Worm (Caenorhabditis elegans) whole organism, L4 larva: ENCODE measurements around the gene F33H1.4.

Experiments used
- F10B5.3 ChIP-seq: sonication (generic microtip); optimal IDR thresholded peaks from 2 replicates; lab custom pipeline; 2016; ENCODE audit warnings: mild to moderate bottlenecking, missing genetic modification characterization, missing compliant biosample characterization
- aly-2 ChIP-seq: sonication (generic microtip); optimal IDR thresholded peaks from 2 replicates; lab custom pipeline; 2018; ENCODE audit warnings: missing biosample characterization, missing genetic modification characterization
- attf-4 ChIP-seq: sonication (generic microtip); optimal IDR thresholded peaks from 3 replicates; lab custom pipeline; 2017; ENCODE audit warnings: missing biosample characterization, missing genetic modification characterization
- dve-1 ChIP-seq: sonication (generic microtip); optimal IDR thresholded peaks from 2 replicates; lab custom pipeline; 2017; ENCODE audit warnings: antibody characterized with exemption, mild to moderate bottlenecking, missing genetic modification characterization, missing compliant biosample characterization; ENCODE audit not compliant: insufficient read depth
- egl-27 ChIP-seq: sonication (generic microtip); optimal IDR thresholded peaks from 3 replicates; lab custom pipeline; 2017; ENCODE audit warnings: missing biosample characterization, missing genetic modification reagents, missing genetic modification characterization
- fkh-10 ChIP-seq: fragments of 150-350 bp; optimal IDR thresholded peaks from 2 replicates; lab custom pipeline; 2014; ENCODE audit warnings: missing biosample characterization, missing genetic modification reagents, missing genetic modification characterization
- hif-1 ChIP-seq, 2 experiments: sonication (generic microtip); optimal IDR thresholded peaks; 2 replicates each; lab custom pipeline; 2016 to 2017; ENCODE audit warnings: missing compliant biosample characterization in 2 of 2, missing genetic modification characterization in 2 of 2, missing genetic modification reagents in 2 of 2, missing genotype in 2 of 2, mild to moderate bottlenecking in 1 of 2
- lin-39 ChIP-seq: fragments of 150-350 bp; optimal IDR thresholded peaks from 2 replicates; lab custom pipeline; 2014; ENCODE audit warnings: missing biosample characterization, missing genetic modification reagents, missing genetic modification characterization
- lir-3 ChIP-seq: sonication (generic microtip); optimal IDR thresholded peaks from 2 replicates; lab custom pipeline; 2016; ENCODE audit warnings: mild to moderate bottlenecking, missing genetic modification characterization, missing compliant biosample characterization
- lsy-2 ChIP-seq, 2 experiments: fragments of 150-350 bp in 1 of 2; sonication (generic microtip) in 1 of 2; optimal IDR thresholded peaks; 2 replicates each; lab custom pipeline; 2014 to 2017; ENCODE audit warnings: missing biosample characterization in 2 of 2, missing genetic modification characterization in 2 of 2
- mep-1 ChIP-seq: fragments of 150-350 bp; sonication (generic microtip); optimal IDR thresholded peaks from 3 replicates; lab custom pipeline; 2014; ENCODE audit warnings: missing biosample characterization, missing genetic modification characterization

ce11 chrII:10203067-10203466 lies 28.6 kb downstream of the F33H1.4 start:
- TF ChIP-seq hif-1 (tag; optimal IDR thresholded peaks at IDR 0.05; lab: Kevin White, UChicago) (no peak), egl-27 (no peak), lir-3 (no peak), dve-1 (tag; lab: Kevin White, UChicago) (no peak), lin-39 (no peak), lsy-2 (tag; optimal IDR thresholded peaks at IDR 0.05; lab: Kevin White, UChicago) (no peak), F10B5.3 (tag; lab: Kevin White, UChicago) (no peak), aly-2 (tag; lab: Kevin White, UChicago) (no peak), mep-1 (no peak), attf-4 (tag; lab: Kevin White, UChicago) (no peak), fkh-10 (GFP tag; lab: Kevin White, UChicago) (no peak)
